Worm (Caenorhabditis elegans): ENCODE results near the gene vab-15.

DNA sequence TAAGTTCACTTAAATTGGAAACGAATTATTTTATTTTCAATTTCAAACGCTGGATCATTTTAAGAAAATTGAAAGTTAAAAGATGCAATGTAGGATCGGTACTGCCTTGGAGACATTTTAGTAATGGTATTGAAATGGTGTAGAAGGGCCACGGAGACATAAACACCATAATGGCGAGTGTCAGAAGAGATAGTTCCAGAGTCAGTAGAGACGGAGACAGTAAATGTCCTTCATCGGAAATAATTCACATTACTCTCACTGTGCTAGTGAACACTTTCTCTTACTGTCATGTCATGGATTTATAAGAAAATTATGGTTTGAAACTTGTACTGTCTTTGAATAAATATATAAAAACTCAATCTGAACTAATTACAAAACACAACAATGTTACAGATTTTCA lies 46.0 kb downstream of the vab-15 start:
- TF ChIP-seq ama-1 (optimal IDR thresholded peaks at IDR 0.05) (no peak), egl-27 (tag; optimal IDR thresholded peaks at IDR 0.05) (no peak), efl-3 (GFP tag; optimal IDR thresholded peaks at IDR 0.05) (no peak)

All from whole organism, L1 larva.